Worm (Caenorhabditis elegans): Measurements from ENCODE around the gene mttu-1.

The mttu-1 gene

ce11 chrIV:11247434-11247833, 49.3 kb downstream of the mttu-1 start:
- TF ChIP-seq hlh-12 (tag; optimal IDR thresholded peaks at IDR 0.05) (no peak), Y67H2A.10 (GFP tag; conservative IDR thresholded peaks at IDR 0.05) (no peak), ama-1 (optimal IDR thresholded peaks at IDR 0.05) (no peak), ama-1 (GFP tag; optimal IDR thresholded peaks at IDR 0.05) (no peak), efl-1 (GFP tag; optimal IDR thresholded peaks at IDR 0.05) (no peak), F55B11.4 (tag; optimal IDR thresholded peaks at IDR 0.05; ENCODE audit: borderline replicate concordance, insufficient read depth) (no peak), F23B12.7 (tag; optimal IDR thresholded peaks at IDR 0.05; ENCODE audit: insufficient read depth) (no peak), dpl-1 (GFP tag; optimal IDR thresholded peaks at IDR 0.05) (no peak), K12H6.12 (tag; optimal IDR thresholded peaks at IDR 0.05) (no peak), attf-5 (GFP tag; optimal IDR thresholded peaks at IDR 0.05) (no peak), B0035.1 (tag; optimal IDR thresholded peaks at IDR 0.05) (no peak), ceh-91 (GFP tag; IDR thresholded peaks at IDR 0.05) (no peak), Y53F4B.3 (GFP tag; IDR thresholded peaks at IDR 0.05) (no peak), nhr-27 (tag; optimal IDR thresholded peaks at IDR 0.05) (no peak), F33H1.4 (GFP tag; IDR thresholded peaks at IDR 0.05) (no peak), atf-7 (tag; optimal IDR thresholded peaks at IDR 0.05) (no peak), hlh-26 (GFP tag; conservative IDR thresholded peaks at IDR 0.05) (no peak), ZK185.1 (tag; optimal IDR thresholded peaks at IDR 0.05; ENCODE audit: poor library complexity, severe bottlenecking) (no peak), tlf-1 (GFP tag; optimal IDR thresholded peaks at IDR 0.05) (no peak)
